Worm (Caenorhabditis elegans) whole organism, L3 larva: Measurements from ENCODE around the gene rpn-13.

Experiments
- ZK546.5 ChIP-seq: sonication (generic microtip); optimal IDR thresholded peaks from 2 replicates; lab custom pipeline; 2017; ENCODE audit warnings: missing biosample characterization, missing genetic modification characterization
- ceh-16 ChIP-seq: sonication (generic microtip); optimal IDR thresholded peaks from 2 replicates; lab custom pipeline; 2017; ENCODE audit warnings: missing biosample characterization, missing genetic modification characterization
- ceh-9 ChIP-seq: sonication (generic microtip); optimal IDR thresholded peaks from 2 replicates; lab custom pipeline; 2018; ENCODE audit warnings: missing biosample characterization, missing genetic modification characterization
- daf-12 ChIP-seq: fragments of 150-350 bp; optimal IDR thresholded peaks from 2 replicates; lab custom pipeline; 2014; ENCODE audit warnings: missing biosample characterization, missing genetic modification reagents, missing genetic modification characterization
- egl-27 ChIP-seq: sonication (generic microtip); optimal IDR thresholded peaks from 4 replicates; lab custom pipeline; 2017; ENCODE audit warnings: missing biosample characterization, missing genetic modification reagents, missing genetic modification characterization
- elt-1 ChIP-seq: fragments of 150-350 bp; optimal IDR thresholded peaks from 2 replicates; lab custom pipeline; 2014; ENCODE audit warnings: missing biosample characterization, missing genetic modification characterization
- elt-2 ChIP-seq: sonication (generic microtip); optimal IDR thresholded peaks from 2 replicates; lab custom pipeline; 2016; ENCODE audit warnings: missing genetic modification reagents, mild to moderate bottlenecking, missing genetic modification characterization, missing compliant biosample characterization
- elt-3 ChIP-seq, 3 experiments: fragments of 150-350 bp in 1 of 3; sonication (generic microtip) in 2 of 3; optimal IDR thresholded peaks; 2 replicates in 2 of 3; 4 replicates in 1 of 3; lab custom pipeline; 2014 to 2017; ENCODE audit warnings: missing biosample characterization in 3 of 3, missing genetic modification characterization in 3 of 3
- eor-1 ChIP-seq, 2 experiments: fragments of 150-350 bp; optimal IDR thresholded peaks; 2 replicates each; lab custom pipeline; 2014 to 2018; ENCODE audit warnings: missing biosample characterization in 2 of 2, missing genetic modification characterization in 2 of 2
- fkh-10 ChIP-seq: sonication (generic microtip); optimal IDR thresholded peaks from 2 replicates; lab custom pipeline; 2017; ENCODE audit warnings: missing biosample characterization, missing genetic modification reagents, missing genetic modification characterization
- fkh-2 ChIP-seq: fragments of 150-350 bp; optimal IDR thresholded peaks from 2 replicates; lab custom pipeline; 2014; ENCODE audit warnings: missing biosample characterization, missing genetic modification reagents, missing genetic modification characterization
- jun-1 ChIP-seq: fragments of 150-350 bp; optimal IDR thresholded peaks from 2 replicates; lab custom pipeline; 2014; ENCODE audit warnings: missing biosample characterization, missing genetic modification reagents, missing genetic modification characterization
- lin-39 ChIP-seq: fragments of 150-350 bp; optimal IDR thresholded peaks from 2 replicates; lab custom pipeline; 2018; ENCODE audit warnings: missing biosample characterization, missing genetic modification reagents, missing genetic modification characterization
- lsy-12 ChIP-seq: sonication (generic microtip); optimal IDR thresholded peaks from 2 replicates; lab custom pipeline; 2016; ENCODE audit warnings: mild to moderate bottlenecking, missing genetic modification characterization, missing compliant biosample characterization
- mdl-1 ChIP-seq: fragments of 150-350 bp; optimal IDR thresholded peaks from 2 replicates; lab custom pipeline; 2014; ENCODE audit warnings: missing biosample characterization, missing genetic modification characterization
- mml-1 ChIP-seq: fragments of 150-350 bp; sonication (generic microtip); optimal IDR thresholded peaks from 3 replicates; lab custom pipeline; 2014; ENCODE audit warnings: missing biosample characterization, missing genetic modification characterization
- nfya-1 ChIP-seq: sonication (generic microtip); optimal IDR thresholded peaks from 2 replicates; lab custom pipeline; 2017; ENCODE audit warnings: missing genetic modification characterization, mild to moderate bottlenecking, missing compliant biosample characterization, antibody characterized with exemption, moderate library complexity; ENCODE audit not compliant: insufficient read depth
- nhr-11 ChIP-seq: fragments of 150-350 bp; optimal IDR thresholded peaks from 2 replicates; lab custom pipeline; 2014; ENCODE audit warnings: missing biosample characterization, missing genetic modification characterization
- nhr-12 ChIP-seq: fragments of 150-350 bp; optimal IDR thresholded peaks from 2 replicates; lab custom pipeline; 2014; ENCODE audit warnings: missing biosample characterization, missing genetic modification characterization
- nhr-23 ChIP-seq: fragments of 150-350 bp; optimal IDR thresholded peaks from 2 replicates; lab custom pipeline; 2014; ENCODE audit warnings: missing biosample characterization, missing genetic modification reagents, missing genetic modification characterization
- nhr-237 ChIP-seq: fragments of 150-350 bp; optimal IDR thresholded peaks from 2 replicates; lab custom pipeline; 2014; ENCODE audit warnings: missing biosample characterization, missing genetic modification characterization
- nhr-25 ChIP-seq: sonication (generic microtip); optimal IDR thresholded peaks from 2 replicates; lab custom pipeline; 2017; ENCODE audit warnings: missing biosample characterization, missing genetic modification characterization
- nhr-43 ChIP-seq: sonication (generic microtip); optimal IDR thresholded peaks from 2 replicates; lab custom pipeline; 2016; ENCODE audit warnings: mild to moderate bottlenecking, missing genetic modification characterization, missing compliant biosample characterization; ENCODE audit not compliant: poor library complexity, severe bottlenecking
- nhr-67 ChIP-seq: fragments of 150-350 bp; optimal IDR thresholded peaks from 2 replicates; lab custom pipeline; 2014; ENCODE audit warnings: missing biosample characterization, missing genetic modification characterization
- nhr-76 ChIP-seq: fragments of 150-350 bp; sonication (generic microtip); optimal IDR thresholded peaks from 5 replicates; lab custom pipeline; 2014; ENCODE audit warnings: missing biosample characterization, missing genetic modification characterization
- nhr-77 ChIP-seq: fragments of 150-350 bp; optimal IDR thresholded peaks from 2 replicates; lab custom pipeline; 2014; ENCODE audit warnings: missing biosample characterization, missing genetic modification characterization
- pha-4 ChIP-seq: fragments of 150-350 bp; optimal IDR thresholded peaks from 2 replicates; lab custom pipeline; 2014; ENCODE audit warnings: missing biosample characterization, missing genetic modification reagents, missing genetic modification characterization
- pqm-1 ChIP-seq: fragments of 150-350 bp; optimal IDR thresholded peaks from 2 replicates; lab custom pipeline; 2017; ENCODE audit warnings: missing biosample characterization, missing genetic modification characterization, inconsistent platforms
- sea-2 ChIP-seq: fragments of 150-350 bp; sonication (generic microtip); optimal IDR thresholded peaks from 4 replicates; lab custom pipeline; 2014; ENCODE audit warnings: missing biosample characterization, missing genetic modification reagents, missing genetic modification characterization
- tbx-2 ChIP-seq: sonication (generic microtip); optimal IDR thresholded peaks from 2 replicates; lab custom pipeline; 2016; ENCODE audit warnings: mild to moderate bottlenecking, missing genetic modification characterization, missing compliant biosample characterization
- unc-39 ChIP-seq: sonication (generic microtip); optimal IDR thresholded peaks from 4 replicates; lab custom pipeline; 2017; ENCODE audit warnings: missing biosample characterization, missing genetic modification characterization
- unc-62 ChIP-seq: fragments of 150-350 bp; sonication (generic microtip); optimal IDR thresholded peaks from 4 replicates; lab custom pipeline; 2014; ENCODE audit warnings: missing biosample characterization, missing genetic modification reagents, missing genetic modification characterization
- zag-1 ChIP-seq: fragments of 150-350 bp; optimal IDR thresholded peaks from 2 replicates; lab custom pipeline; 2014; ENCODE audit warnings: missing biosample characterization, missing genetic modification characterization
- ztf-11 ChIP-seq: fragments of 150-350 bp; optimal IDR thresholded peaks from 2 replicates; lab custom pipeline; 2014; ENCODE audit warnings: missing biosample characterization, missing genetic modification characterization

Gene rpn-13

ce11 chrIII:6344737-6345136 lies 3.0 kb upstream of the rpn-13 start (continued):
- peak; percentile 36 for TF ChIP-seq pqm-1
- TF ChIP-seq elt-3 (tag; optimal IDR thresholded peaks at IDR 0.05; lab: Kevin White, UChicago) = no peak
- TF ChIP-seq lsy-12 (tag; lab: Kevin White, UChicago) = peak; percentile 75
- no peak for TF ChIP-seq nhr-76
- peak; percentile 36 for TF ChIP-seq nhr-43
- peak; percentile 95 for TF ChIP-seq pha-4 (tag; lab: Kevin White, UChicago)
- TF ChIP-seq fkh-2 = no peak
- TF ChIP-seq nhr-237 = no peak
- TF ChIP-seq nhr-77 (tag; lab: Kevin White, UChicago) = no peak
- TF ChIP-seq mml-1 (tag; lab: Kevin White, UChicago) = no peak
- no peak for TF ChIP-seq elt-1 (tag; lab: Kevin White, UChicago)
- no peak for TF ChIP-seq eor-1 (tag; optimal IDR thresholded peaks at IDR 0.05; lab: Kevin White, UChicago)
- TF ChIP-seq tbx-2 (tag; lab: Kevin White, UChicago) = peak; percentile 35
- no peak for TF ChIP-seq zag-1 (tag; lab: Kevin White, UChicago)
- no peak for TF ChIP-seq unc-62 (GFP tag; lab: Kevin White, UChicago)
- TF ChIP-seq nhr-67 (tag; lab: Kevin White, UChicago) = no peak

ce11 chrIII:6343229-6343628 lies 1.5 kb upstream of the rpn-13 start, which contains the start of gene C56G2.9:
Gene C56G2.9 (minus strand): TSS chrIII:6343329.
- TF ChIP-seq nhr-43 (no peak), eor-1 (tag; optimal IDR thresholded peaks at IDR 0.05; lab: Kevin White, UChicago) (no peak), daf-12 (no peak)

DNA sequence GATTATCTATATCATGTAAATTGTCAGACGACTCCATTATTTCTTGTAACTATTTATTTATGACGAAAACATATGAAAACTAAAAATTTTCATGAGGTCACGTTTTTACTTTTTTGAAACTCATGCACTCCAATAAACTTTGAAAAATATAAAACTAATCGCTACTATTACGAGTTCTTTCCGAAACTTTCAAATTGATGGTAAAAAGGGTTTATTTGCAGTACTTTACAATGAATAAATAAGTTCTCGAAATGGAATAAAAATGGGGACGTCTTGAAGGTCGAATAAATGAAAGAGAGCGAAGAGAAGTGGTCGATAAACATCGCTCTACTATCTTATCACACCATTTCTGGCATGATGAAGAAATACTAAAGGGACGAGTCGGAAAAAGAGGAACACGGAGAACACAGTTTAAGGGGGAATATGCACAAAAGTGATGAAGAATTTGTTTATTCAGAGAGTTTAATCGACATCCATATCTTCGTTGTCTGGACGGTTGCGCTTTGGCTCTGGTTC lies 1.8 kb downstream of the rpn-13 start, which contains the start of gene let-767:
Gene let-767, minus strand, starts transcription at position 51 of the 516 bp plus-strand sequence.
- TF ChIP-seq unc-39 (no peak), pha-4 (tag; lab: Kevin White, UChicago) (no peak), nfya-1 (tag; lab: Kevin White, UChicago) (no peak), egl-27 (tag; lab: Kevin White, UChicago) (no peak), elt-2 (peak; percentile 29), ZK546.5 (tag; lab: Kevin White, UChicago) (no peak), nhr-237 (no peak), nhr-43 (no peak), elt-3 (tag; optimal IDR thresholded peaks at IDR 0.05; lab: Kevin White, UChicago) (peak in 1 of 3 experiments; percentile 89), nhr-25 (tag; lab: Kevin White, UChicago) (no peak), nhr-76 (no peak), nhr-11 (tag; lab: Kevin White, UChicago) (no peak), sea-2 (GFP tag; lab: Kevin White, UChicago) (no peak), ztf-11 (no peak), nhr-23 (tag; lab: Kevin White, UChicago) (peak; percentile 15), nhr-12 (tag; lab: Kevin White, UChicago) (no peak), fkh-10 (no peak), ceh-9 (no peak), zag-1 (tag; lab: Kevin White, UChicago) (no peak), lin-39 (no peak), eor-1 (tag; optimal IDR thresholded peaks at IDR 0.05; lab: Kevin White, UChicago) (no peak)

DNA sequence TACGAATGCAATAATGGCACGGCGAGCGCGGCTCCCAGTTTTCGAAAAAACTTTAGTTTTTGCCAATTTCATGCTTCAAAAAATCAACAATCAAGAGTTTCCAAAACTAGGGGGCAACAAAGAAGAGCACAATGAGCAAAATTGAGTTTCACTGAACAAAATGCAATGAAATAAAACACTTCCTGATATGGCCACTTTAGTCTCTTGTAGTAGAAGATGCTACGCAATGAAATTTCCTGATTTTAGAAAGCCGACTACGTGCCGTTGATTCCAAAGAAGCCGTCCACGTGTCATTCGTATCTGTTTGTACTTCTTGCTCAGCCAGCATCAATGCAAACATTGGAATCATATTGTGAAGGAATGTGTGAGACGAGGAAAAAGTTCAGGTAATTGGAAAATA lies 7.4 kb downstream of the rpn-13 start:
- TF ChIP-seq fkh-10 = peak; percentile 55
- no peak for TF ChIP-seq pqm-1

DNA sequence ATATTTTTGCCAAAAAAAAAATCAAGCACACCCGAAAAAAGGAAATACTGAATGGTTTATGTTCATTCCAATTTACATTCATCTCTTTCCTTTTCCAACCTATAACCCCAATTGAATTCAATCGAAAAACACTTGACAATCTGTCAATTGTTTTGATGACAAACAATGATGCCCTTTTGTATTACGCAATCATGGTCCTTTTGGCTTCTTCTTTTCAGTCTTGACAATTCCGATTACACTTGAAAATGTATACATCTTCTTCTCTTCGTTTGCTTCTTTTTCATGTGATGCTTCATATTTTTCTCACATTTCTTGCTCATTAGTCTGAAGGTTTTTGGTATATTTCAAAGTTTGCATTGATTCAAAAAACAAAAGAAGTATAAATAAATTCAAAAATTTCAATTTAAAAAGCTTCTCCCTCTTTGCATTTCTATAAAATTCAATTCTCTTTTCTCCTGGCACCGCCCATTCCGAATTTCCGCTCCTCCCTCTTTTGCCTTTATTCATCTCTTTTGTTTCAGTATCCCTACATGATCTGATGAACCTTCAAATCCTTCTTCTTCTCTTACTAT lies 10.4 kb downstream of the rpn-13 start, which contains the start of gene C56G2.4:
Gene C56G2.4, plus strand, starts transcription at position 522 of the 572 bp plus-strand sequence.
- no peak for TF ChIP-seq nhr-77 (tag; lab: Kevin White, UChicago)
- no peak for TF ChIP-seq lsy-12 (tag; lab: Kevin White, UChicago)
- TF ChIP-seq fkh-2 = no peak
- no peak for TF ChIP-seq ZK546.5 (tag; lab: Kevin White, UChicago)
- TF ChIP-seq nhr-43 = no peak
- TF ChIP-seq pha-4 (tag; lab: Kevin White, UChicago) = no peak
- no peak for TF ChIP-seq ceh-16
- TF ChIP-seq mdl-1 (tag; lab: Kevin White, UChicago) = no peak
- TF ChIP-seq jun-1 = no peak
- TF ChIP-seq eor-1 (tag; optimal IDR thresholded peaks at IDR 0.05; lab: Kevin White, UChicago) = no peak
- no peak for TF ChIP-seq unc-62 (GFP tag; lab: Kevin White, UChicago)
- no peak for TF ChIP-seq elt-2
- TF ChIP-seq egl-27 (tag; lab: Kevin White, UChicago) = no peak
- TF ChIP-seq, all 47 proteins: peak for 0
